Worm (Caenorhabditis elegans) whole organism, dauer: ENCODE measurements around the gene T05G5.1.

Experiments used
- unc-62 ChIP-seq: sonication (generic microtip); optimal IDR thresholded peaks from 2 replicates; lab custom pipeline; 2017; ENCODE audit warnings: missing biosample characterization, missing genetic modification reagents, missing genetic modification characterization

T05G5.1 gene

ce11 chrIII:9738954-9739353 is 4.2 kb downstream of the T05G5.1 start, which contains the start of gene hlh-4:
TSS of gene hlh-4 (minus strand) at chrIII:9739054.
- TF ChIP-seq unc-62 (GFP tag; lab: Kevin White, UChicago) = no peak

- TF ChIP-seq unc-62 (GFP tag; lab: Kevin White, UChicago) = no peak
Measured at ce11 chrIII:9735857-9736256, 7.3 kb downstream of the T05G5.1 start, which contains the start of gene dao-6. TSS of gene dao-6 (minus strand) at chrIII:9736201.

ce11 chrIII:9734030-9734429 is 9.1 kb downstream of the T05G5.1 start:
- no peak for TF ChIP-seq unc-62 (GFP tag; lab: Kevin White, UChicago)

ce11 chrIII:9733333-9733732 is 9.8 kb downstream of the T05G5.1 start:
- TF ChIP-seq unc-62 (GFP tag; lab: Kevin White, UChicago) = no peak

- TF ChIP-seq unc-62 (GFP tag; lab: Kevin White, UChicago) = no peak
Measured at ce11 chrIII:9731313-9731912, 11.7 kb downstream of the T05G5.1 start.

- TF ChIP-seq unc-62 (GFP tag; lab: Kevin White, UChicago) = no peak
Measured at ce11 chrIII:9730407-9730806, 12.7 kb downstream of the T05G5.1 start.

ce11 chrIII:9727439-9727838 is 15.7 kb downstream of the T05G5.1 start, which contains the start of gene C07A9.12:
TSS of gene C07A9.12 (minus strand) at chrIII:9727539.
- TF ChIP-seq unc-62 (GFP tag; lab: Kevin White, UChicago) = no peak

ce11 chrIII:9725114-9725513 is 18.0 kb downstream of the T05G5.1 start, which contains the start of gene clec-162:
TSS of gene clec-162 (minus strand) at chrIII:9725214.
- TF ChIP-seq unc-62 (GFP tag; lab: Kevin White, UChicago) = no peak

- no peak for TF ChIP-seq unc-62 (GFP tag; lab: Kevin White, UChicago)
Measured at ce11 chrIII:9721991-9722390, 21.1 kb downstream of the T05G5.1 start.

ce11 chrIII:9720191-9720590 is 22.9 kb downstream of the T05G5.1 start, which contains the start of gene ncx-7:
TSS of gene ncx-7 (minus strand) at chrIII:9720291.
- no peak for TF ChIP-seq unc-62 (GFP tag; lab: Kevin White, UChicago)

- no peak for TF ChIP-seq unc-62 (GFP tag; lab: Kevin White, UChicago)
Measured at ce11 chrIII:9717243-9717642, 25.9 kb downstream of the T05G5.1 start.

ce11 chrIII:9714731-9715130 is 28.4 kb downstream of the T05G5.1 start:
- TF ChIP-seq unc-62 (GFP tag; lab: Kevin White, UChicago) = no peak

ce11 chrIII:9713862-9714261 is 29.3 kb downstream of the T05G5.1 start, which contains the start of gene ncx-6:
TSS of gene ncx-6 (minus strand) at chrIII:9713949.
- TF ChIP-seq unc-62 (GFP tag; lab: Kevin White, UChicago) = no peak

- TF ChIP-seq unc-62 (GFP tag; lab: Kevin White, UChicago) = no peak
Measured at ce11 chrIII:9713182-9713581, 30.0 kb downstream of the T05G5.1 start.

ce11 chrIII:9711163-9711562 is 32.0 kb downstream of the T05G5.1 start:
- TF ChIP-seq unc-62 (GFP tag; lab: Kevin White, UChicago) = no peak

ce11 chrIII:9705157-9705905 is 37.8 kb downstream of the T05G5.1 start:
- no peak for TF ChIP-seq unc-62 (GFP tag; lab: Kevin White, UChicago)

ce11 chrIII:9704606-9704938 is 38.6 kb downstream of the T05G5.1 start:
- no peak for TF ChIP-seq unc-62 (GFP tag; lab: Kevin White, UChicago)
